Worm (Caenorhabditis elegans) whole organism, mixed stage, embryonic: ENCODE measurements around the gene twf-2.
"Not testable (repeated sequence)": the region's sequence is repeated elsewhere in the genome, so short reads cannot be mapped to it uniquely, and the experiment has no call there.

Experiments used
- M03D4.4 ChIP-seq: sonication (generic microtip); optimal IDR thresholded peaks from 2 replicates; lab custom pipeline; 2017; ENCODE audit warnings: mild to moderate bottlenecking, missing genetic modification characterization, missing compliant biosample characterization
- bed-3 ChIP-seq: fragments of 200-800 bp; sonication (Bioruptor generic); optimal IDR thresholded peaks from 3 replicates; lab custom pipeline; 2018; ENCODE audit warnings: mild to moderate bottlenecking, missing genetic modification characterization, moderate library complexity, missing compliant biosample characterization
- blmp-1 ChIP-seq: fragments of 150-350 bp; optimal IDR thresholded peaks from 2 replicates; lab custom pipeline; 2014; ENCODE audit warnings: missing biosample characterization, missing genetic modification characterization
- ceh-43 ChIP-seq: fragments of 200-800 bp; sonication (Bioruptor generic); optimal IDR thresholded peaks from 2 replicates; lab custom pipeline; 2018; ENCODE audit warnings: mild to moderate bottlenecking, missing genetic modification characterization, moderate library complexity, missing compliant biosample characterization
- ces-1 ChIP-seq: fragments of 150-350 bp; optimal IDR thresholded peaks from 2 replicates; lab custom pipeline; 2014; ENCODE audit warnings: missing biosample characterization, missing genetic modification reagents, missing genetic modification characterization
- cnd-1 ChIP-seq: fragments of 200-800 bp; sonication (Bioruptor generic); optimal IDR thresholded peaks from 2 replicates; lab custom pipeline; 2018; ENCODE audit warnings: mild to moderate bottlenecking, missing genetic modification characterization, missing compliant biosample characterization
- drap-1 ChIP-seq: fragments of 200-800 bp; sonication (Bioruptor generic); optimal IDR thresholded peaks from 3 replicates; lab custom pipeline; 2018; ENCODE audit warnings: mild to moderate bottlenecking, missing genetic modification characterization, missing compliant biosample characterization
- elt-1 ChIP-seq: sonication (generic microtip); optimal IDR thresholded peaks from 2 replicates; lab custom pipeline; 2017; ENCODE audit warnings: missing genetic modification characterization, mild to moderate bottlenecking, missing compliant biosample characterization, antibody characterized with exemption, moderate library complexity, borderline replicate concordance; ENCODE audit not compliant: insufficient read depth
- elt-3 ChIP-seq: fragments of 150-350 bp; optimal IDR thresholded peaks from 2 replicates; lab custom pipeline; 2014; ENCODE audit warnings: missing biosample characterization, missing genetic modification characterization
- hlh-1 ChIP-seq: fragments of 150-350 bp; optimal IDR thresholded peaks from 2 replicates; lab custom pipeline; 2014; ENCODE audit warnings: missing biosample characterization, missing genetic modification reagents, missing genetic modification characterization
- lin-13 ChIP-seq: fragments of 150-350 bp; optimal IDR thresholded peaks from 2 replicates; lab custom pipeline; 2014; ENCODE audit warnings: missing biosample characterization, missing genetic modification characterization
- lin-32 ChIP-seq: fragments of 200-800 bp; sonication (Bioruptor generic); optimal IDR thresholded peaks from 2 replicates; lab custom pipeline; 2018; ENCODE audit warnings: mild to moderate bottlenecking, missing genetic modification characterization, missing compliant biosample characterization
- lsy-2 ChIP-seq: fragments of 150-350 bp; optimal IDR thresholded peaks from 2 replicates; lab custom pipeline; 2014; ENCODE audit warnings: missing biosample characterization, missing genetic modification characterization
- mab-5 ChIP-seq: fragments of 150-350 bp; optimal IDR thresholded peaks from 2 replicates; lab custom pipeline; 2014; ENCODE audit warnings: missing biosample characterization, missing genetic modification characterization
- mep-1 ChIP-seq: fragments of 150-350 bp; optimal IDR thresholded peaks from 2 replicates; lab custom pipeline; 2017; ENCODE audit warnings: missing biosample characterization, missing genetic modification reagents, missing genetic modification characterization, inconsistent platforms
- mls-2 ChIP-seq: sonication (generic microtip); optimal IDR thresholded peaks from 2 replicates; lab custom pipeline; 2016; ENCODE audit warnings: mild to moderate bottlenecking, missing genetic modification characterization, moderate library complexity, missing compliant biosample characterization
- nhr-2 ChIP-seq: fragments of 150-350 bp; optimal IDR thresholded peaks from 2 replicates; lab custom pipeline; 2014; ENCODE audit warnings: missing biosample characterization, missing genetic modification characterization
- nhr-237 ChIP-seq: fragments of 150-350 bp; optimal IDR thresholded peaks from 2 replicates; lab custom pipeline; 2014; ENCODE audit warnings: missing biosample characterization, missing genetic modification characterization
- nhr-28 ChIP-seq: fragments of 150-350 bp; optimal IDR thresholded peaks from 2 replicates; lab custom pipeline; 2014; ENCODE audit warnings: missing biosample characterization, missing genetic modification characterization
- nhr-76 ChIP-seq: sonication (generic microtip); optimal IDR thresholded peaks from 2 replicates; lab custom pipeline; 2017; ENCODE audit warnings: missing biosample characterization, missing genetic modification characterization
- pha-4 ChIP-seq: fragments of 150-350 bp; optimal IDR thresholded peaks from 2 replicates; lab custom pipeline; 2018; ENCODE audit warnings: missing biosample characterization, missing genetic modification reagents, missing genetic modification characterization
- sptf-1 ChIP-seq: sonication (generic microtip); optimal IDR thresholded peaks from 2 replicates; lab custom pipeline; 2017; ENCODE audit warnings: mild to moderate bottlenecking, missing genetic modification characterization, moderate library complexity, missing compliant biosample characterization
- unc-120 ChIP-seq: sonication (generic microtip); optimal IDR thresholded peaks from 2 replicates; lab custom pipeline; 2017; ENCODE audit warnings: missing genetic modification characterization, missing compliant biosample characterization; ENCODE audit not compliant: poor library complexity, severe bottlenecking
- unc-39 ChIP-seq: fragments of 150-350 bp; optimal IDR thresholded peaks from 2 replicates; lab custom pipeline; 2014; ENCODE audit warnings: missing biosample characterization, missing genetic modification characterization
- unc-62 ChIP-seq: fragments of 150-350 bp; optimal IDR thresholded peaks from 2 replicates; lab custom pipeline; 2014; ENCODE audit warnings: missing biosample characterization, missing genetic modification reagents, missing genetic modification characterization
- zip-8 ChIP-seq: fragments of 150-350 bp; optimal IDR thresholded peaks from 2 replicates; lab custom pipeline; 2014; ENCODE audit warnings: missing biosample characterization, missing genetic modification characterization
- ztf-11 ChIP-seq: fragments of 150-350 bp; optimal IDR thresholded peaks from 2 replicates; lab custom pipeline; 2014; ENCODE audit warnings: missing biosample characterization, missing genetic modification characterization

Gene twf-2

DNA sequence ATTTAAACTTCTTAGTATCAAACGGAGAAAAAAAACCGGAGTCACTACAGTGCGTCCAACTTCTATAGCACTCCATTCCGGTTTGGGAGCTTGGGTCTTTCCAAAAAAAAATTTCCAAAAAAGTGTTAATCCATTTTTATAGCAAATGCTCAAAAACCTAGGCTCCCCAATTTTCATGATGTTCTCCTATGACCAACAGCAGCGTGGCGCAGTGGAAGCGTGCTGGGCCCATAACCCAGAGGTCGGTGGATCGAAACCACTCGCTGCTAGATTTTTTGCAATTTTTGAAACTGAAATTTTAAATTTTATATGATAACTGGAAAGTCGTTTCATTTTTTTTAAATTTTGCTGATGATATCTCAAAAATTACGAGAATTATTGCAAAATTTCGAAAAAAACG is 5.0 kb upstream of the twf-2 start:
- TF ChIP-seq zip-8 (tag; lab: Kevin White, UChicago) (no peak), nhr-237 (tag; lab: Kevin White, UChicago) (no peak), mep-1 (tag; lab: Kevin White, UChicago) (no peak), lsy-2 (tag; lab: Kevin White, UChicago) (no peak), lin-32 (GFP tag; lab: Kevin White, UChicago) (no peak), nhr-28 (tag; lab: Kevin White, UChicago) (no peak), unc-39 (tag; lab: Kevin White, UChicago) (no peak), lin-13 (no peak), sptf-1 (tag; lab: Kevin White, UChicago) (no peak), unc-62 (GFP tag; lab: Kevin White, UChicago) (no peak), ceh-43 (GFP tag; lab: Kevin White, UChicago) (no peak), ztf-11 (no peak), elt-3 (tag; lab: Kevin White, UChicago) (no peak), nhr-76 (no peak), ces-1 (no peak), bed-3 (no peak), elt-1 (no peak), blmp-1 (tag; lab: Kevin White, UChicago) (no peak), cnd-1 (tag; lab: Kevin White, UChicago) (no peak)
- TF ChIP-seq, all 35 proteins: peak for 0

DNA sequence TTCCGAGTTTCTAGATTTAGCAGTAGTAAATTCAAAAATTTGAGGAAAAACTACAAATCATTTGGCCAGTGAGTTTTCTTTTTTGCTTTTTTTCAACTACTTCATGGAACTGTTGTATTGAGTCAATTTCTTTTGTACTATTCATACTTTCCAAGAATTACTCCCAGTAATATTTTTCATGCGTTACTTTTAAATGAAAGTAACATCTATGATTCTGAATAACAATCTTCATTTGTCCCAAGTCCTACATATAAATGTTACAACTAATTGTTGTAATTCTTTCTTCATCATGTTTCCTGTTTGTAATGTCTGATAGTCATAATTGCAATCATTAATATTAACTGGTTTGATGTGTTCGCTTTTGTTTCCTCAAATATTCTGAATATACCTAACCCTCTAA is 2.3 kb upstream of the twf-2 start:
- no peak for TF ChIP-seq drap-1 (GFP tag; lab: Kevin White, UChicago)

DNA sequence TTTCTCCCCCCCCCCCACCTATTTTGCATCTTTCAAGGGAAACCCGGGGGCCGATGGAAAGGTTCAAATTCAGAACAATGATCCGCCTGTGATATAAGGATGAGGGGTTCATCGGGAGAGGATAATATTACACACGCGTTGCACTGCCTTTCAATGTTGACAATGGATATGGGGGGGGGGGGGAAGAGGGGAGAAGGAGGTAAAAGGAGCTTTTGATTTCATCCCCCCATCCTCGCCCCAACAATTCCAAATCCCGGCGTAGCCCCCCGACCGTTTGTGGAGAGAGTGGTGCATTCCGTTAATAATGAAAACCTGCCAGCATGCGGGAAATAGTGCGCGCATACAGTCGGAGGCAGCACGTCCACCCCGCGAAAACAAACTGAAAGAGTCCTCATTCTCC is 1.1 kb downstream of the twf-2 start:
- peak; percentile 21 for TF ChIP-seq mls-2 (tag; lab: Kevin White, UChicago)
- TF ChIP-seq mep-1 (tag; lab: Kevin White, UChicago), result no peak
- TF ChIP-seq elt-1, result no peak
- peak; percentile 37 for TF ChIP-seq pha-4 (tag; lab: Kevin White, UChicago)
- no peak for TF ChIP-seq M03D4.4
- TF ChIP-seq blmp-1 (tag; lab: Kevin White, UChicago), result no peak
- TF ChIP-seq ces-1, result no peak
- TF ChIP-seq sptf-1 (tag; lab: Kevin White, UChicago), result peak; percentile 53
- peak; percentile 17 for TF ChIP-seq cnd-1 (tag; lab: Kevin White, UChicago)
- TF ChIP-seq unc-39 (tag; lab: Kevin White, UChicago), result no peak
- TF ChIP-seq, all 35 proteins: peak for 4

DNA sequence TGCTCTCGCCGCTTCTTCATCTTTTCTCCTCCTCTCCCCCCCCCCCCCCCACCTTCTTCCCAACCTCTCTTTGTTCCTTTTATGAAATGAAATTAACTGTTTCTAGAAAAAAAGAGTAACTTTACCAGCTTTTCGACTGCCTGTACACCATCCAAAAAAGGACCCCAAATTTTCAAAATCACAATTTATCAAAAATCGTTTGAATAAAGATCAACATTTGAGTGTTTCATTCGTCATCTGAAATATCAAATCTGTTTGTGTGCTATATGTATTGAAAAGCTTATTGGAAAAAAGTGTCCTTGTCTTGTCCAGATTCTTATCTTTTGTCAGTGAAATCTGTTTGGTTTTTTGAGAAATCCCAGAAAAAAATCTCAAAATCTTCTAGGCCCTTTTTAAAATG is 5.1 kb downstream of the twf-2 start:
- TF ChIP-seq unc-120 (tag; lab: Kevin White, UChicago) (no peak), drap-1 (GFP tag; lab: Kevin White, UChicago) (no peak), ztf-11 (no peak), cnd-1 (tag; lab: Kevin White, UChicago) (no peak), elt-1 (no peak), nhr-2 (tag; lab: Kevin White, UChicago) (no peak), elt-3 (tag; lab: Kevin White, UChicago) (no peak), unc-62 (GFP tag; lab: Kevin White, UChicago) (no peak)

DNA sequence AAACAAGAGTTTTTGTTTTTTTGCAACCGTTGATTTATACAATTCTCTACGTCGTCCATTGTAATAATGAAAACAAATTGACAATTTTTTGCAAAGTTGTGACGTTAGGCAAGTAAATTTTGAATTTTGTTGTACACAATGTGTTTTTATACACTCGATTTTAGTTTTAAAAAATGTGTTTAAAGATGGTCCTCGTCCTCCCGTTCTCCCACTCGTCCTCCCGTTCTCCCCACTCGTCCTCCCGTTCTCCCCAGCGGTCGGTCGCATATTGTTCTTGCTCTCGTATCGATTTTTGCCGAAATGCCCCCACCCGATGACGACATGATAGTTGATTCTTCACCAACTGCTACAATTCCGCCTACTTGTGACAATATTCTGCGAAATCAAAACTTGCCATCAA is 5.6 kb downstream of the twf-2 start, which contains the start of gene F38E9.4:
Gene F38E9.4 (plus strand): TSS at position 301 of the 400 bp plus-strand sequence.
- not testable (repeated sequence) for TF ChIP-seq nhr-76, lin-13, ztf-11
- TF ChIP-seq, all 35 proteins: peak for 0; not testable (repeated sequence) for 35

DNA sequence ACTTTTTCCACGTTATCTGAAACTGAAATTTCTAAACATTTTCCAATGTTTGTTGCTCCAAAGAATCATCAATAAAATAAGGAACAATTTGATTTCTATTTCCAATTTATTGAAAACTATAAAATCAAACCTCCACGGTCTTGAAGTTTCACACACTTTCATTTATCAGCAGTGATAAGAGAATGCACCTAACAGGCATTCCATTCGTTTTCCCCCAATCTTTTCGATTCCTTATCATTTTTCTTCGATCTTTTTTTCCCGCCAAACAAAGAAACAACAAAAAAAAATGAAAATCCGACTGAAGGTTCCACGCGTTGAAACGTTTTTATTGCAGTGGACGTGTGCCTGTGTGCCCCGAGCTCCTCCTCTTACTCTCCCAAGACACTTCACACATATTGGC is 10.7 kb downstream of the twf-2 start, which contains the start of gene nas-39:
Gene nas-39 (plus strand): TSS at position 269 of the 400 bp plus-strand sequence.
- no peak for TF ChIP-seq bed-3
- no peak for TF ChIP-seq hlh-1 (tag; lab: Kevin White, UChicago)
- no peak for TF ChIP-seq ceh-43 (GFP tag; lab: Kevin White, UChicago)
- no peak for TF ChIP-seq drap-1 (GFP tag; lab: Kevin White, UChicago)
- no peak for TF ChIP-seq nhr-2 (tag; lab: Kevin White, UChicago)
- no peak for TF ChIP-seq cnd-1 (tag; lab: Kevin White, UChicago)
- TF ChIP-seq unc-39 (tag; lab: Kevin White, UChicago), result no peak
- no peak for TF ChIP-seq mab-5
- TF ChIP-seq elt-1, result no peak
- TF ChIP-seq ztf-11, result no peak
- no peak for TF ChIP-seq unc-120 (tag; lab: Kevin White, UChicago)
